Fruit fly (Drosophila melanogaster): ENCODE results near the gene brwl.

Gene brwl

dm6 chr2L:9576269-9576933, 7.7 kb downstream of the brwl start, which contains the start of gene Mtpalpha (continued):
- no peak for TF ChIP-seq dati (GFP tag; IDR thresholded peaks at IDR 0.05)
- TF ChIP-seq CG11456 (GFP tag; IDR thresholded peaks at IDR 0.05) = peak; percentile 50; the same call in 1 of the 3 replicates
- peak; percentile 41 for TF ChIP-seq bab2 (GFP tag; optimal IDR thresholded peaks at IDR 0.05)
- TF ChIP-seq HHEX (GFP tag; optimal IDR thresholded peaks at IDR 0.05) = peak; percentile 31
- peak; percentile 63; the same call in 1 of the 2 replicates for TF ChIP-seq slbo (GFP tag; IDR thresholded peaks at IDR 0.05)
- TF ChIP-seq Vsx1 (GFP tag; optimal IDR thresholded peaks at IDR 0.05) = no peak
- TF ChIP-seq CG8290 (GFP tag; optimal IDR thresholded peaks at IDR 0.05) = peak; percentile 96
- no peak for TF ChIP-seq CG8290 (tag; optimal IDR thresholded peaks at IDR 0.05)
- TF ChIP-seq Hmr (GFP tag; optimal IDR thresholded peaks at IDR 0.05) = peak; percentile 74
- TF ChIP-seq gro (GFP tag; optimal IDR thresholded peaks at IDR 0.05) = peak; percentile 59
- peak; percentile 40 for TF ChIP-seq CG13296 (GFP tag; optimal IDR thresholded peaks at IDR 0.05)
- peak; percentile 64 for TF ChIP-seq Blimp-1 (GFP tag; optimal IDR thresholded peaks at IDR 0.05)
- TF ChIP-seq pum (GFP tag; optimal IDR thresholded peaks at IDR 0.05) = peak; percentile 27
- TF ChIP-seq dmrt11E (tag; optimal IDR thresholded peaks at IDR 0.05) = peak; percentile 32
- TF ChIP-seq NC2α (GFP tag; optimal IDR thresholded peaks at IDR 0.05) = no peak
- TF ChIP-seq CG10654 (GFP tag; optimal IDR thresholded peaks at IDR 0.05) = no peak
- peak; percentile 4 for TF ChIP-seq Fer3 (tag; optimal IDR thresholded peaks at IDR 0.05)
- peak; percentile 67 for TF ChIP-seq Ets97D (GFP tag; optimal IDR thresholded peaks at IDR 0.05)
- no peak for TF ChIP-seq gsb (GFP tag; IDR thresholded peaks at IDR 0.05)
- TF ChIP-seq CG9932 (GFP tag; IDR thresholded peaks at IDR 0.05) = peak; percentile 59
- no peak for TF ChIP-seq ro (GFP tag; IDR thresholded peaks at IDR 0.05)
- peak; percentile 37 for TF ChIP-seq CG17912 (GFP tag; optimal IDR thresholded peaks at IDR 0.05)
- 0 out of 3 replicates have a peak, but pooled peaks have one; percentile 22 for TF ChIP-seq ase (GFP tag; IDR thresholded peaks at IDR 0.05)
- no peak for TF ChIP-seq CG11504 (tag; optimal IDR thresholded peaks at IDR 0.05)
- no peak for TF ChIP-seq Camta (GFP tag; optimal IDR thresholded peaks at IDR 0.05)
- no peak for TF ChIP-seq twi (tag; optimal IDR thresholded peaks at IDR 0.05)
- TF ChIP-seq CG32772 (GFP tag; IDR thresholded peaks at IDR 0.05) = 0 out of 2 replicates have a peak, but pooled peaks have one; percentile 31
- TF ChIP-seq chn (GFP tag; optimal IDR thresholded peaks at IDR 0.05) = no peak
- TF ChIP-seq Dek (tag; optimal IDR thresholded peaks at IDR 0.05) = peak; percentile 65
- TF ChIP-seq CG8944 (GFP tag; optimal IDR thresholded peaks at IDR 0.05) = peak; percentile 4
- TF ChIP-seq CG6854 (GFP tag; optimal IDR thresholded peaks at IDR 0.05) = peak; percentile 35
- no peak for TF ChIP-seq btn (GFP tag; optimal IDR thresholded peaks at IDR 0.05)
- TF ChIP-seq CG15269 (tag; optimal IDR thresholded peaks at IDR 0.05) = peak; percentile 20
- TF ChIP-seq dpn (GFP tag; optimal IDR thresholded peaks at IDR 0.05) = peak; percentile 9 to 44
- peak; percentile 36 for TF ChIP-seq CG13624 (GFP tag; optimal IDR thresholded peaks at IDR 0.05)
- peak; percentile 33; the same call in 1 of the 2 replicates for TF ChIP-seq lmd (GFP tag; IDR thresholded peaks at IDR 0.05)
- 0 out of 3 replicates have a peak, but pooled peaks have one; percentile 20 for TF ChIP-seq row (GFP tag; IDR thresholded peaks at IDR 0.05)
- TF ChIP-seq CG3847 (GFP tag; IDR thresholded peaks at IDR 0.05) = peak; percentile 50; the same call in 1 of the 2 replicates
- peak; percentile 1 for TF ChIP-seq B-H2 (GFP tag; optimal IDR thresholded peaks at IDR 0.05)
- TF ChIP-seq unpg (GFP tag; optimal IDR thresholded peaks at IDR 0.05) = peak; percentile 45
- TF ChIP-seq CG10366 (GFP tag; IDR thresholded peaks at IDR 0.05) = peak; percentile 32; the same call in 1 of the 2 replicates
- TF ChIP-seq vvl (GFP tag; IDR thresholded peaks at IDR 0.05) = peak; percentile 63
- peak; percentile 39 for TF ChIP-seq CG15601 (tag; optimal IDR thresholded peaks at IDR 0.05)
- TF ChIP-seq ATbp (GFP tag; optimal IDR thresholded peaks at IDR 0.05) = no peak
- TF ChIP-seq sim (GFP tag; IDR thresholded peaks at IDR 0.05) = peak; percentile 12; the same call in 1 of the 2 replicates
- TF ChIP-seq CG17328 (GFP tag; IDR thresholded peaks at IDR 0.05) = no peak
- no peak for TF ChIP-seq peb (GFP tag; IDR thresholded peaks at IDR 0.05)
- no peak for TF ChIP-seq trh (GFP tag; optimal IDR thresholded peaks at IDR 0.05)
- peak; percentile 52; the same call in 2 of the 3 replicates for TF ChIP-seq ken (GFP tag; IDR thresholded peaks at IDR 0.05)
- TF ChIP-seq pita (GFP tag; optimal IDR thresholded peaks at IDR 0.05) = peak; percentile 29
